Worm (Caenorhabditis elegans): ENCODE results near the gene F59F3.6.

ce11 chrX:10970629-10971028 lies 28.4 kb downstream of the F59F3.6 start, which contains the start of gene K09C8.8:
- TF ChIP-seq zag-1 (tag; optimal IDR thresholded peaks at IDR 0.05) (no peak), lin-13 (GFP tag; optimal IDR thresholded peaks at IDR 0.05) (no peak), mdl-1 (tag; optimal IDR thresholded peaks at IDR 0.05) (no peak), egl-43 (GFP tag; IDR thresholded peaks at IDR 0.05) (no peak), jun-1 (tag; optimal IDR thresholded peaks at IDR 0.05) (no peak), madf-5 (GFP tag; IDR thresholded peaks at IDR 0.05) (no peak), snpc-4 (tag; optimal IDR thresholded peaks at IDR 0.05) (no peak), skn-1 (tag; optimal IDR thresholded peaks at IDR 0.05) (no peak), lsy-2 (tag; optimal IDR thresholded peaks at IDR 0.05) (no peak), pha-4 (GFP tag; IDR thresholded peaks at IDR 0.05) (no peak), pha-4 (tag; optimal IDR thresholded peaks at IDR 0.05) (no peak), lin-15B (tag; optimal IDR thresholded peaks at IDR 0.05) (no peak), tag-97 (GFP tag; IDR thresholded peaks at IDR 0.05) (no peak), nhr-48 (tag; optimal IDR thresholded peaks at IDR 0.05) (no peak), egl-27 (tag; optimal IDR thresholded peaks at IDR 0.05) (no peak)

Data from whole organism, L4 larva.